Fruit fly (Drosophila melanogaster) whole organism, embryonic: ENCODE measurements around the gene CG4497.

Experiments
- Abd-B ChIP-seq: fragments of 200-800 bp; sonication (Bioruptor generic); optimal IDR thresholded peaks from 2 replicates; lab custom pipeline; 2018; ENCODE audit warnings: missing biosample characterization, mild to moderate bottlenecking, missing genetic modification characterization, moderate library complexity
- Blimp-1 ChIP-seq: fragments of 200-800 bp; sonication (Bioruptor generic); optimal IDR thresholded peaks from 3 replicates; lab custom pipeline; 2018; ENCODE audit warnings: missing biosample characterization, missing genetic modification characterization, mild to moderate bottlenecking, moderate library complexity, missing genetic modification reagents
- CG12391 ChIP-seq: fragments of 200-800 bp; sonication (Bioruptor generic); optimal IDR thresholded peaks from 3 replicates; lab custom pipeline; 2018; ENCODE audit warnings: missing biosample characterization, mild to moderate bottlenecking, missing genetic modification characterization, moderate library complexity
- CG12769 ChIP-seq: fragments of 200-800 bp; sonication (Bioruptor generic); optimal IDR thresholded peaks from 2 replicates; lab custom pipeline; 2019; ENCODE audit warnings: missing biosample characterization, mild to moderate bottlenecking, missing genetic modification characterization, moderate library complexity
- CG14860 ChIP-seq: fragments of 200-800 bp; sonication (Bioruptor generic); IDR thresholded peaks from 3 replicates; pipeline ENCODE4 v1.3.6; 2022; ENCODE audit warnings: missing biosample characterization, missing genetic modification characterization; ENCODE audit not compliant: partially characterized antibody
- CG15073 ChIP-seq: fragments of 200-800 bp; sonication (Bioruptor generic); optimal IDR thresholded peaks from 2 replicates; lab custom pipeline; 2016; ENCODE audit warnings: missing biosample characterization, missing genetic modification characterization
- CG16815 ChIP-seq: fragments of 200-800 bp; sonication (Bioruptor generic); optimal IDR thresholded peaks from 3 replicates; lab custom pipeline; 2017; ENCODE audit warnings: missing biosample characterization, mild to moderate bottlenecking, missing genetic modification characterization
- CG17802 ChIP-seq: fragments of 200-800 bp; sonication (Bioruptor generic); optimal IDR thresholded peaks from 2 replicates; lab custom pipeline; 2018; ENCODE audit warnings: missing biosample characterization, mild to moderate bottlenecking, missing genetic modification characterization, moderate library complexity
- CG2129 ChIP-seq: fragments of 200-800 bp; sonication (Bioruptor generic); IDR thresholded peaks from 2 replicates; pipeline ENCODE4 v1.3.6; 2022; ENCODE audit warnings: missing biosample characterization, missing genetic modification characterization; ENCODE audit not compliant: partially characterized antibody
- CG3065 ChIP-seq: fragments of 200-800 bp; sonication (Bioruptor generic); optimal IDR thresholded peaks from 2 replicates; lab custom pipeline; 2016; ENCODE audit warnings: missing biosample characterization, missing genetic modification characterization
- CG31224 ChIP-seq: fragments of 200-800 bp; sonication (Bioruptor generic); IDR thresholded peaks from 2 replicates; pipeline ENCODE4 v1.3.6; 2022; ENCODE audit warnings: missing biosample characterization, missing genetic modification characterization
- CG31441 ChIP-seq: fragments of 200-800 bp; sonication (Bioruptor generic); IDR thresholded peaks from 2 replicates; pipeline ENCODE4 v1.3.6; 2022; ENCODE audit warnings: missing biosample characterization, missing genetic modification characterization
- CG34422 ChIP-seq: fragments of 200-800 bp; sonication (Bioruptor generic); IDR thresholded peaks from 3 replicates; pipeline ENCODE4 v1.3.6; 2022; ENCODE audit warnings: missing biosample characterization, missing genetic modification characterization
- CG4328 ChIP-seq: fragments of 200-800 bp; sonication (Bioruptor generic); optimal IDR thresholded peaks from 3 replicates; lab custom pipeline; 2017; ENCODE audit warnings: missing biosample characterization, missing genetic modification reagents, missing genetic modification characterization
- CG43689 ChIP-seq: fragments of 200-800 bp; sonication (Bioruptor generic); IDR thresholded peaks from 2 replicates; pipeline ENCODE4 v1.3.6; 2022; ENCODE audit warnings: missing biosample characterization, missing genetic modification characterization
- CG4617 ChIP-seq: fragments of 200-800 bp; sonication (Bioruptor generic); optimal IDR thresholded peaks from 3 replicates; lab custom pipeline; 2016; ENCODE audit warnings: missing biosample characterization, missing genetic modification characterization, borderline replicate concordance
- CG4820 ChIP-seq: fragments of 200-800 bp; sonication (Bioruptor generic); optimal IDR thresholded peaks from 3 replicates; lab custom pipeline; 2016; ENCODE audit warnings: missing biosample characterization, missing genetic modification characterization
- CG6272 ChIP-seq: fragments of 200-800 bp; sonication (Bioruptor generic); IDR thresholded peaks from 2 replicates; pipeline ENCODE4 v1.3.6; 2022; ENCODE audit warnings: missing biosample characterization, missing genetic modification characterization
- CG7786 ChIP-seq: fragments of 200-800 bp; sonication (Bioruptor generic); optimal IDR thresholded peaks from 2 replicates; lab custom pipeline; 2016; ENCODE audit warnings: missing biosample characterization, missing genetic modification characterization
- CG7987 ChIP-seq: fragments of 200-800 bp; sonication (Bioruptor generic); optimal IDR thresholded peaks from 2 replicates; lab custom pipeline; 2018; ENCODE audit warnings: missing biosample characterization, mild to moderate bottlenecking, missing genetic modification characterization, moderate library complexity
- CG8089 ChIP-seq: fragments of 200-800 bp; sonication (Bioruptor generic); optimal IDR thresholded peaks from 3 replicates; lab custom pipeline; 2016; ENCODE audit warnings: missing biosample characterization, missing genetic modification characterization
- CG8281 ChIP-seq: fragments of 200-800 bp; sonication (Bioruptor generic); optimal IDR thresholded peaks from 2 replicates; lab custom pipeline; 2018; ENCODE audit warnings: missing biosample characterization, mild to moderate bottlenecking, missing genetic modification characterization, moderate library complexity
- CG8388 ChIP-seq: fragments of 200-800 bp; sonication (Bioruptor generic); optimal IDR thresholded peaks from 2 replicates; lab custom pipeline; 2019; ENCODE audit warnings: missing biosample characterization, mild to moderate bottlenecking, missing genetic modification characterization, moderate library complexity
- CG8924 ChIP-seq: fragments of 200-800 bp; optimal IDR thresholded peaks from 3 replicates; lab custom pipeline; 2019; ENCODE audit warnings: missing biosample characterization, mild to moderate bottlenecking, missing genetic modification characterization, moderate library complexity
- Dref ChIP-seq: fragments of 200-800 bp; sonication (Bioruptor generic); IDR thresholded peaks from 2 replicates; pipeline ENCODE4 v1.3.6; 2022; ENCODE audit warnings: missing biosample characterization, missing genetic modification characterization
- Drgx ChIP-seq: fragments of 200-800 bp; sonication (Bioruptor generic); IDR thresholded peaks from 2 replicates; pipeline ENCODE4 v1.3.6; 2022; ENCODE audit warnings: missing biosample characterization, missing genetic modification characterization
- Fer1 ChIP-seq: fragments of 200-800 bp; sonication (Bioruptor generic); optimal IDR thresholded peaks from 2 replicates; lab custom pipeline; 2017; ENCODE audit warnings: missing biosample characterization, mild to moderate bottlenecking, missing genetic modification characterization
- Gsc ChIP-seq: fragments of 200-800 bp; sonication (Bioruptor generic); IDR thresholded peaks from 2 replicates; pipeline ENCODE4 v1.3.6; 2022; ENCODE audit warnings: missing biosample characterization, missing genetic modification characterization
- NC2β ChIP-seq: fragments of 200-800 bp; sonication (Bioruptor generic); optimal IDR thresholded peaks from 2 replicates; lab custom pipeline; 2016; ENCODE audit warnings: missing biosample characterization, missing genetic modification characterization
- NfI ChIP-seq: fragments of 200-800 bp; sonication (Bioruptor generic); optimal IDR thresholded peaks from 3 replicates; lab custom pipeline; 2018; ENCODE audit warnings: missing biosample characterization, mild to moderate bottlenecking, missing genetic modification characterization, moderate library complexity
- Side ChIP-seq: fragments of 200-800 bp; sonication (Bioruptor generic); optimal IDR thresholded peaks from 2 replicates; lab custom pipeline; 2016; ENCODE audit warnings: missing biosample characterization, missing genetic modification characterization
- Xrp1 ChIP-seq: fragments of 200-800 bp; sonication (Bioruptor generic); IDR thresholded peaks from 2 replicates; pipeline ENCODE4 v1.3.6; 2022; ENCODE audit warnings: missing biosample characterization, missing genetic modification characterization
- bbx ChIP-seq: fragments of 200-800 bp; sonication (Bioruptor generic); IDR thresholded peaks from 2 replicates; pipeline ENCODE4 v1.3.6; 2022; ENCODE audit warnings: missing biosample characterization, missing genetic modification characterization; ENCODE audit not compliant: partially characterized antibody
- bowl ChIP-seq: fragments of 200-800 bp; sonication (Bioruptor generic); IDR thresholded peaks from 2 replicates; pipeline ENCODE4 v1.3.6; 2022; ENCODE audit warnings: missing biosample characterization, missing genetic modification characterization
- cad ChIP-seq: fragments of >200 bp; optimal IDR thresholded peaks from 2 replicates; lab custom pipeline; 2017; ENCODE audit warnings: missing biosample characterization, missing genetic modification characterization
- crc ChIP-seq: fragments of 200-800 bp; sonication (Bioruptor generic); optimal IDR thresholded peaks from 2 replicates; lab custom pipeline; 2016; ENCODE audit warnings: missing biosample characterization, missing genetic modification characterization
- dmrt99B ChIP-seq: fragments of 200-800 bp; sonication (Bioruptor generic); optimal IDR thresholded peaks from 2 replicates; lab custom pipeline; 2018; ENCODE audit warnings: missing biosample characterization, mild to moderate bottlenecking, missing genetic modification characterization, moderate library complexity
- gcm ChIP-seq: fragments of 200-800 bp; sonication (Bioruptor generic); optimal IDR thresholded peaks from 2 replicates; lab custom pipeline; 2019; ENCODE audit warnings: missing biosample characterization, mild to moderate bottlenecking, missing genetic modification characterization, moderate library complexity
- ind ChIP-seq: fragments of 200-800 bp; sonication (Bioruptor generic); optimal IDR thresholded peaks from 3 replicates; lab custom pipeline; 2016; ENCODE audit warnings: missing biosample characterization, missing genetic modification characterization
- knrl ChIP-seq: fragments of 200-800 bp; sonication (Bioruptor generic); IDR thresholded peaks from 3 replicates; pipeline ENCODE4 v1.3.6; 2022; ENCODE audit warnings: missing biosample characterization, missing genetic modification characterization; ENCODE audit not compliant: partially characterized antibody
- oc ChIP-seq: fragments of 200-800 bp; sonication (Bioruptor generic); optimal IDR thresholded peaks from 2 replicates; lab custom pipeline; 2018; ENCODE audit warnings: missing biosample characterization, mild to moderate bottlenecking, missing genetic modification characterization, moderate library complexity
- pan ChIP-seq, 4 experiments: fragments of >200 bp in 3 of 4; fragments of 200-800 bp in 1 of 4; sonication (Bioruptor generic) in 1 of 4; optimal IDR thresholded peaks in 3 of 4; IDR thresholded peaks in 1 of 4; 2 replicates each; pipeline versions ENCODE4 v1.3.6 to Lab custom; 2017 to 2022; ENCODE audit warnings: missing biosample characterization in 2 of 4, missing genetic modification characterization in 2 of 4, mixed read lengths in 1 of 4
- phol ChIP-seq: fragments of 200-800 bp; sonication (Bioruptor generic); optimal IDR thresholded peaks from 3 replicates; lab custom pipeline; 2018; ENCODE audit warnings: missing biosample characterization, mild to moderate bottlenecking, missing genetic modification characterization, moderate library complexity
- pnt ChIP-seq: fragments of 200-800 bp; sonication (Bioruptor generic); optimal IDR thresholded peaks from 3 replicates; lab custom pipeline; 2016; ENCODE audit warnings: missing biosample characterization, missing genetic modification characterization
- so ChIP-seq: fragments of 200-800 bp; sonication (Bioruptor generic); IDR thresholded peaks from 3 replicates; pipeline ENCODE4 v1.3.6; 2022; ENCODE audit warnings: missing biosample characterization, missing genetic modification characterization
- sob ChIP-seq: fragments of 200-800 bp; sonication (Bioruptor generic); IDR thresholded peaks from 2 replicates; pipeline ENCODE4 v1.3.6; 2022; ENCODE audit warnings: missing biosample characterization, missing genetic modification characterization
- usp ChIP-seq: fragments of >200 bp; optimal IDR thresholded peaks from 2 replicates; lab custom pipeline; 2017; ENCODE audit warnings: missing biosample characterization, missing genetic modification characterization
- vnd ChIP-seq: fragments of 200-800 bp; sonication (Bioruptor generic); IDR thresholded peaks from 3 replicates; pipeline ENCODE4 v1.3.6; 2022; ENCODE audit warnings: missing biosample characterization, missing genetic modification characterization; ENCODE audit not compliant: partially characterized antibody
- yki ChIP-seq: fragments of >200 bp; optimal IDR thresholded peaks from 3 replicates; lab custom pipeline; 2018

Gene CG4497

DNA sequence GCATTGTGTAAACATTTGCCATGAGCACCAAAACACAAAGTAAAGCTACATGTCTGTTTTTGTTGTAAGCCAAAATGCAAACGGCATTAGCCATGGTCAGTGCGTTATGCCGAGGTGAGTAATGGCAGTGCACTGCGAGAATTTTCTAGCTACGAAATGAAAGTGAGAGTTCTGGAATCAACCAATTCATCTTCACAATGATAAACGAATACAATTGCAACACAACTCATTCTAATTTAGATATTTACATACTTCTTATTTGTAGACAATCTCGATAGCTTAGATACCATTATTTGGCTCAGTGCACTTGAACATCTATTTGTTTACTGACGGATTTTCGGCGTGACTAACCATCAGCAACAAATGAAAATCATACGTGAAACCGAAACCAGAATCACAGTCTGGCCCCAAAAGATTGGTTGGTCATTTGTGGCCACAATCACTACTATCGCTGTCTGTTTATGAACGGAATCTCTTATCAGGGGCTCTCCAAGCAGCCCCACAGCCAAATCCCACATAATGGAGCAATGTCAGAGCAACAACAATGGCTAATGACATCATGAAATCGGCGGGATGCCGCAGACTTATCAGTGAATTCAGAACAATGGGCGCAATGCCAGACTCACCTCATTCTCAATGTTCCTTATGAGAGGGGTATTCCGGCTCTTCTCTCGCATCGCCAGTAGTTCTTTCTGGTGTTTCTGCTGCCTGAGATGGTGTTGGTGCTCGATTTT, 39.4 kb downstream of the CG4497 start (continued):
- TF ChIP-seq CG8388 (GFP tag; lab: Kevin White, UChicago): peak; percentile 6
- TF ChIP-seq pnt (GFP tag; lab: Kevin White, UChicago): peak; percentile 19
- peak; percentile 76 for TF ChIP-seq Blimp-1 (GFP tag; lab: Kevin White, UChicago)
- TF ChIP-seq CG12391 (tag; lab: Kevin White, UChicago): peak; percentile 49
- TF ChIP-seq CG7786 (GFP tag; lab: Kevin White, UChicago): peak; percentile 2
- no peak for TF ChIP-seq CG16815
- TF ChIP-seq CG3065 (GFP tag; lab: Kevin White, UChicago): no peak
- peak; percentile 33; the same call in 1 of the 2 replicates for TF ChIP-seq Xrp1 (GFP tag; lab: Robert Waterston, UW)
- TF ChIP-seq CG31224 (GFP tag; lab: Robert Waterston, UW): no peak
- no peak for TF ChIP-seq yki (lab: Kevin White, UChicago)
- no peak for TF ChIP-seq so (GFP tag; lab: Robert Waterston, UW)
- TF ChIP-seq CG4820 (GFP tag; lab: Kevin White, UChicago): peak; percentile 44
- no peak for TF ChIP-seq sob (GFP tag; lab: Robert Waterston, UW)
- peak; percentile 44 for TF ChIP-seq CG12769 (tag; lab: Kevin White, UChicago)
- TF ChIP-seq oc (tag; lab: Kevin White, UChicago): no peak
- TF ChIP-seq dmrt99B: peak; percentile 59
- peak; percentile 18 for TF ChIP-seq ind (GFP tag; lab: Kevin White, UChicago)
- TF ChIP-seq bbx (GFP tag; lab: Robert Waterston, UW): no peak
- no peak for TF ChIP-seq CG43689 (GFP tag; lab: Robert Waterston, UW)
- no peak for TF ChIP-seq CG7987 (GFP tag; lab: Kevin White, UChicago)
- TF ChIP-seq cad (GFP tag; lab: Kevin White, UChicago): no peak
- peak; percentile 34; the same call in 1 of the 2 replicates for TF ChIP-seq CG31441 (GFP tag; lab: Robert Waterston, UW)
- no peak for TF ChIP-seq Dref (GFP tag; lab: Robert Waterston, UW)
- peak; percentile 49 for TF ChIP-seq phol
- 0 out of 3 replicates have a peak, but pooled peaks have one; percentile 43 for TF ChIP-seq CG34422
- TF ChIP-seq Side (GFP tag; lab: Kevin White, UChicago): peak; percentile 14
- no peak for TF ChIP-seq CG4328 (GFP tag; lab: Kevin White, UChicago)
- peak; percentile 43; the same call in 1 of the 2 replicates for TF ChIP-seq Drgx (GFP tag; lab: Robert Waterston, UW)
- TF ChIP-seq bowl (GFP tag; lab: Robert Waterston, UW): no peak
- no peak for TF ChIP-seq gcm (GFP tag; lab: Kevin White, UChicago)
- TF ChIP-seq pan (optimal IDR thresholded peaks at IDR 0.05; lab: Kevin White, UChicago): no peak
- TF ChIP-seq pan (GFP tag; optimal IDR thresholded peaks at IDR 0.05 in 1 of 2, IDR thresholded peaks at IDR 0.05 in 1 of 2): peak in 1 of 2 experiments; percentile 17
- TF ChIP-seq CG2129 (GFP tag; lab: Robert Waterston, UW): no peak
- no peak for TF ChIP-seq vnd
- TF ChIP-seq CG8281 (tag; lab: Kevin White, UChicago): no peak
- no peak for TF ChIP-seq usp (GFP tag; lab: Kevin White, UChicago)
- TF ChIP-seq CG17802 (tag; lab: Kevin White, UChicago): no peak
- TF ChIP-seq CG6272 (GFP tag; lab: Robert Waterston, UW): no peak
- no peak for TF ChIP-seq NC2β (GFP tag; lab: Kevin White, UChicago)
- TF ChIP-seq Fer1 (GFP tag; lab: Kevin White, UChicago): peak; percentile 11
- TF ChIP-seq CG8089 (GFP tag; lab: Kevin White, UChicago): no peak
- peak; percentile 31 for TF ChIP-seq crc
- 0 out of 2 replicates have a peak, but pooled peaks have one; percentile 21 for TF ChIP-seq Gsc
- TF ChIP-seq CG15073: no peak
- no peak for TF ChIP-seq Abd-B
- no peak for TF ChIP-seq CG4617 (GFP tag; lab: Kevin White, UChicago)
- no peak for TF ChIP-seq knrl
- peak; percentile 7 for TF ChIP-seq CG8924 (tag; lab: Kevin White, UChicago)
- peak; percentile 37 for TF ChIP-seq NfI
- TF ChIP-seq CG14860 (GFP tag; lab: Robert Waterston, UW): no peak
